Worm (Caenorhabditis elegans): ENCODE results near the gene wrt-1.

- TF ChIP-seq ama-1 (optimal IDR thresholded peaks at IDR 0.05) (no peak), rnt-1 (tag; optimal IDR thresholded peaks at IDR 0.05) (no peak), fkh-10 (GFP tag; optimal IDR thresholded peaks at IDR 0.05) (no peak)
Measured at ce11 chrII:7530944-7531343, at the start of gene wrt-1.

Measured in whole organism, late embryonic.